Fruit fly (Drosophila melanogaster): ENCODE measurements around the gene m.
A peak's percentile ranks its signal among the peaks of the same experiment; 100 is the strongest.

dm6 chrX:11806867-11807747, 53.0 kb downstream of the m start, which contains the start of gene Hsc70-3:
- TF ChIP-seq foxo (GFP tag; optimal IDR thresholded peaks at IDR 0.05) (peak in 1 of 2 experiments; percentile 32), CG32264 (GFP tag; optimal IDR thresholded peaks at IDR 0.05) (no peak), Myc (optimal IDR thresholded peaks at IDR 0.05) (no peak), fru (GFP tag; optimal IDR thresholded peaks at IDR 0.05) (peak; percentile 17), OdsH (GFP tag; optimal IDR thresholded peaks at IDR 0.05) (peak; percentile 41), GATAd (GFP tag; optimal IDR thresholded peaks at IDR 0.05) (no peak), Abd-B (GFP tag; optimal IDR thresholded peaks at IDR 0.05) (no peak), Dif (GFP tag; optimal IDR thresholded peaks at IDR 0.05; ENCODE audit: partially characterized antibody) (peak; percentile 93), psq (GFP tag; optimal IDR thresholded peaks at IDR 0.05) (peak; percentile 56), lola (GFP tag; optimal IDR thresholded peaks at IDR 0.05) (no peak), tai (GFP tag; optimal IDR thresholded peaks at IDR 0.05) (no peak), Sp1 (GFP tag; optimal IDR thresholded peaks at IDR 0.05) (peak; percentile 46), Rel (GFP tag; optimal IDR thresholded peaks at IDR 0.05) (peak; percentile 5), Rel (tag; optimal IDR thresholded peaks at IDR 0.05) (peak; percentile 22)

Measured in whole organism, wandering third instar larva.